Worm (Caenorhabditis elegans) whole organism, late embryonic: ENCODE results near the gene Y43B11AL.1.

Experiments
- C08G9.2 ChIP-seq: sonication (generic microtip); optimal IDR thresholded peaks from 2 replicates; lab custom pipeline; 2016; ENCODE audit warnings: mild to moderate bottlenecking, missing genetic modification characterization, moderate library complexity, missing compliant biosample characterization
- C38D4.7 ChIP-seq: fragments of 200-800 bp; sonication (Bioruptor generic); optimal IDR thresholded peaks from 2 replicates; lab custom pipeline; 2018; ENCODE audit warnings: mild to moderate bottlenecking, missing genetic modification characterization, moderate library complexity, missing compliant biosample characterization
- F13H6.1 ChIP-seq: sonication (generic microtip); optimal IDR thresholded peaks from 2 replicates; lab custom pipeline; 2016; ENCODE audit warnings: missing genetic modification characterization, missing compliant biosample characterization
- K09A11.1 ChIP-seq: sonication (generic microtip); optimal IDR thresholded peaks from 2 replicates; lab custom pipeline; 2017; ENCODE audit warnings: antibody characterized with exemption, mild to moderate bottlenecking, missing genetic modification characterization, missing compliant biosample characterization; ENCODE audit not compliant: insufficient read depth
- T23F11.4 ChIP-seq: fragments of 200-800 bp; sonication (Bioruptor generic); optimal IDR thresholded peaks from 2 replicates; lab custom pipeline; 2018; ENCODE audit warnings: mild to moderate bottlenecking, missing genetic modification characterization, missing compliant biosample characterization
- ahr-1 ChIP-seq: sonication (generic microtip); optimal IDR thresholded peaks from 2 replicates; lab custom pipeline; 2016; ENCODE audit warnings: missing genetic modification characterization, missing compliant biosample characterization
- ama-1 ChIP-seq: fragments of 150-350 bp; optimal IDR thresholded peaks from 2 replicates; lab custom pipeline; 2014
- ceh-14 ChIP-seq: sonication (generic microtip); optimal IDR thresholded peaks from 2 replicates; lab custom pipeline; 2016; ENCODE audit warnings: missing genotype, missing genetic modification characterization, missing compliant biosample characterization
- ceh-19 ChIP-seq: fragments of 200-800 bp; sonication (Bioruptor generic); optimal IDR thresholded peaks from 2 replicates; lab custom pipeline; 2018; ENCODE audit warnings: mild to moderate bottlenecking, missing genetic modification characterization, missing compliant biosample characterization
- ceh-22 ChIP-seq: sonication (generic microtip); optimal IDR thresholded peaks from 2 replicates; lab custom pipeline; 2017; ENCODE audit warnings: missing biosample characterization, missing genetic modification characterization
- ceh-30 ChIP-seq: fragments of 150-350 bp; optimal IDR thresholded peaks from 2 replicates; lab custom pipeline; 2014; ENCODE audit warnings: missing biosample characterization, missing genetic modification characterization
- ceh-31 ChIP-seq: sonication (generic microtip); optimal IDR thresholded peaks from 2 replicates; lab custom pipeline; 2016; ENCODE audit warnings: missing genetic modification characterization, missing compliant biosample characterization
- ceh-34 ChIP-seq: sonication (generic microtip); optimal IDR thresholded peaks from 2 replicates; lab custom pipeline; 2016; ENCODE audit warnings: mild to moderate bottlenecking, missing genetic modification characterization, missing compliant biosample characterization
- ceh-45 ChIP-seq: fragments of 200-800 bp; sonication (Bioruptor generic); IDR thresholded peaks from 2 replicates; pipeline ENCODE4 v1.3.6; 2022; ENCODE audit warnings: missing genetic modification reagents, missing genetic modification characterization, missing compliant biosample characterization
- ceh-48 ChIP-seq: sonication (generic microtip); optimal IDR thresholded peaks from 2 replicates; lab custom pipeline; 2016; ENCODE audit warnings: missing genetic modification characterization, inconsistent platforms, missing compliant biosample characterization
- ceh-6 ChIP-seq: fragments of 200-800 bp; sonication (Bioruptor generic); optimal IDR thresholded peaks from 2 replicates; lab custom pipeline; 2018; ENCODE audit warnings: mild to moderate bottlenecking, missing genetic modification characterization, missing compliant biosample characterization
- che-1 ChIP-seq: sonication (generic microtip); optimal IDR thresholded peaks from 2 replicates; lab custom pipeline; 2016; ENCODE audit warnings: mild to moderate bottlenecking, missing genetic modification characterization, missing compliant biosample characterization
- dve-1 ChIP-seq: sonication (generic microtip); optimal IDR thresholded peaks from 2 replicates; lab custom pipeline; 2017; ENCODE audit warnings: antibody characterized with exemption, mild to moderate bottlenecking, missing genetic modification characterization, missing compliant biosample characterization
- ets-4 ChIP-seq: sonication (generic microtip); optimal IDR thresholded peaks from 2 replicates; lab custom pipeline; 2016; ENCODE audit warnings: missing genetic modification characterization, missing compliant biosample characterization
- fax-1 ChIP-seq: sonication (generic microtip); optimal IDR thresholded peaks from 2 replicates; lab custom pipeline; 2016; ENCODE audit warnings: missing genotype, missing genetic modification characterization, missing compliant biosample characterization
- gmeb-2 ChIP-seq: sonication (generic microtip); optimal IDR thresholded peaks from 2 replicates; lab custom pipeline; 2016; ENCODE audit warnings: missing genetic modification characterization, inconsistent platforms, missing compliant biosample characterization
- hlh-13 ChIP-seq: fragments of 200-800 bp; sonication (Bioruptor generic); optimal IDR thresholded peaks from 2 replicates; lab custom pipeline; 2018; ENCODE audit warnings: mild to moderate bottlenecking, missing genetic modification characterization, missing compliant biosample characterization
- hlh-30 ChIP-seq: sonication (generic microtip); optimal IDR thresholded peaks from 2 replicates; lab custom pipeline; 2017; ENCODE audit warnings: antibody characterized with exemption, missing genetic modification characterization, missing compliant biosample characterization; ENCODE audit not compliant: insufficient read depth
- hlh-6 ChIP-seq: sonication (generic microtip); optimal IDR thresholded peaks from 2 replicates; lab custom pipeline; 2016; ENCODE audit warnings: missing genotype, missing genetic modification characterization, missing compliant biosample characterization
- hlh-8 ChIP-seq: sonication (generic microtip); optimal IDR thresholded peaks from 2 replicates; lab custom pipeline; 2016; ENCODE audit warnings: missing genotype, missing genetic modification characterization, missing compliant biosample characterization
- madf-2 ChIP-seq: sonication (generic microtip); optimal IDR thresholded peaks from 2 replicates; lab custom pipeline; 2017; ENCODE audit warnings: missing genetic modification characterization, missing compliant biosample characterization
- nhr-11 ChIP-seq: fragments of 150-350 bp; optimal IDR thresholded peaks from 2 replicates; lab custom pipeline; 2014; ENCODE audit warnings: missing biosample characterization, missing genetic modification characterization
- nhr-232 ChIP-seq: sonication (generic microtip); optimal IDR thresholded peaks from 2 replicates; lab custom pipeline; 2016; ENCODE audit warnings: missing genetic modification characterization, missing compliant biosample characterization
- npax-4 ChIP-seq: sonication (generic microtip); optimal IDR thresholded peaks from 2 replicates; lab custom pipeline; 2016; ENCODE audit warnings: missing genetic modification characterization, missing compliant biosample characterization
- odd-2 ChIP-seq: sonication (generic microtip); optimal IDR thresholded peaks from 2 replicates; lab custom pipeline; 2017; ENCODE audit warnings: antibody characterized with exemption, mild to moderate bottlenecking, missing genetic modification characterization, missing compliant biosample characterization
- pag-3 ChIP-seq: sonication (generic microtip); optimal IDR thresholded peaks from 2 replicates; lab custom pipeline; 2016; ENCODE audit warnings: missing compliant biosample characterization, missing genetic modification characterization, borderline replicate concordance
- pat-9 ChIP-seq: fragments of 200-800 bp; sonication (Bioruptor generic); optimal IDR thresholded peaks from 2 replicates; lab custom pipeline; 2018; ENCODE audit warnings: mild to moderate bottlenecking, missing genetic modification characterization, moderate library complexity, missing compliant biosample characterization
- pax-1 ChIP-seq: fragments of 150-350 bp; optimal IDR thresholded peaks from 2 replicates; lab custom pipeline; 2014; ENCODE audit warnings: missing biosample characterization, missing genetic modification characterization
- pha-4 ChIP-seq: fragments of 150-350 bp; optimal IDR thresholded peaks from 2 replicates; lab custom pipeline; 2018; ENCODE audit warnings: missing biosample characterization, missing genetic modification reagents, missing genetic modification characterization
- pqm-1 ChIP-seq: sonication (generic microtip); optimal IDR thresholded peaks from 2 replicates; lab custom pipeline; 2016; ENCODE audit warnings: missing genetic modification characterization, missing compliant biosample characterization
- sdc-2 ChIP-seq: sonication (generic microtip); optimal IDR thresholded peaks from 2 replicates; lab custom pipeline; 2016; ENCODE audit warnings: missing genotype, missing genetic modification characterization, missing compliant biosample characterization
- sox-4 ChIP-seq: sonication (generic microtip); optimal IDR thresholded peaks from 2 replicates; lab custom pipeline; 2017; ENCODE audit warnings: mild to moderate bottlenecking, missing genetic modification characterization, inconsistent platforms, missing compliant biosample characterization
- tbx-7 ChIP-seq: sonication (generic microtip); optimal IDR thresholded peaks from 2 replicates; lab custom pipeline; 2016; ENCODE audit warnings: missing genotype, missing genetic modification characterization, missing compliant biosample characterization
- unc-3 ChIP-seq, 2 experiments: fragments of 200-800 bp in 1 of 2; sonication (Bioruptor generic) in 1 of 2; sonication (generic microtip) in 1 of 2; conservative IDR thresholded peaks in 1 of 2; optimal IDR thresholded peaks in 1 of 2; 2 replicates each; pipeline versions ENCODE4 v1.3.6 to Lab custom; 2016 to 2022; ENCODE audit warnings: missing compliant biosample characterization in 2 of 2, missing genetic modification characterization in 2 of 2, missing genetic modification reagents in 1 of 2
- unc-42 ChIP-seq: sonication (generic microtip); optimal IDR thresholded peaks from 2 replicates; lab custom pipeline; 2016; ENCODE audit warnings: missing genotype, missing genetic modification characterization, missing compliant biosample characterization
- zip-5 ChIP-seq: sonication (generic microtip); optimal IDR thresholded peaks from 2 replicates; lab custom pipeline; 2016; ENCODE audit warnings: missing genetic modification characterization, missing compliant biosample characterization

The Y43B11AL.1 gene

ce11 chrIV:7051515-7051914, 13.6 kb upstream of the Y43B11AL.1 start:
- TF ChIP-seq K09A11.1 (tag; lab: Kevin White, UChicago), result no peak
- no peak for TF ChIP-seq fax-1 (tag; lab: Kevin White, UChicago)
- no peak for TF ChIP-seq hlh-6 (tag; lab: Kevin White, UChicago)
- TF ChIP-seq ceh-34 (tag; lab: Kevin White, UChicago), result no peak
- TF ChIP-seq tbx-7 (tag; lab: Kevin White, UChicago), result no peak
- no peak for TF ChIP-seq ceh-14 (tag; lab: Kevin White, UChicago)
- TF ChIP-seq nhr-232 (tag; lab: Kevin White, UChicago), result no peak
- no peak for TF ChIP-seq ahr-1 (tag; lab: Kevin White, UChicago)
- no peak for TF ChIP-seq che-1
- no peak for TF ChIP-seq hlh-30 (tag; lab: Kevin White, UChicago)
- no peak for TF ChIP-seq C08G9.2
- no peak for TF ChIP-seq ceh-19 (GFP tag; lab: Kevin White, UChicago)
- no peak for TF ChIP-seq T23F11.4
- TF ChIP-seq madf-2 (tag; lab: Kevin White, UChicago), result no peak
- TF ChIP-seq ceh-30 (tag; lab: Kevin White, UChicago), result no peak
- TF ChIP-seq sdc-2, result no peak
- TF ChIP-seq zip-5 (tag; lab: Kevin White, UChicago), result no peak
- TF ChIP-seq, all 69 proteins: peak for 0

- no peak for TF ChIP-seq pag-3 (tag; lab: Kevin White, UChicago)
- TF ChIP-seq pqm-1, result no peak
- no peak for TF ChIP-seq madf-2 (tag; lab: Kevin White, UChicago)
- no peak for TF ChIP-seq C38D4.7
- no peak for TF ChIP-seq pha-4
- TF ChIP-seq ceh-6 (GFP tag; lab: Kevin White, UChicago), result no peak
- TF ChIP-seq ceh-45 (GFP tag; lab: Robert Waterston, UW), result no peak
- no peak for TF ChIP-seq ceh-34 (tag; lab: Kevin White, UChicago)
- TF ChIP-seq C08G9.2, result no peak
- TF ChIP-seq hlh-13 (GFP tag; lab: Kevin White, UChicago), result no peak
- TF ChIP-seq ceh-30 (tag; lab: Kevin White, UChicago), result no peak
- TF ChIP-seq nhr-11, result no peak
- TF ChIP-seq ceh-48, result no peak
- no peak for TF ChIP-seq unc-42 (tag; lab: Kevin White, UChicago)
- TF ChIP-seq dve-1 (tag; lab: Kevin White, UChicago), result no peak
- TF ChIP-seq pat-9 (tag; lab: Kevin White, UChicago), result no peak
- no peak for TF ChIP-seq ets-4
- TF ChIP-seq unc-3 (GFP tag; conservative IDR thresholded peaks at IDR 0.05; lab: Robert Waterston, UW), result no peak
- TF ChIP-seq unc-3 (tag; optimal IDR thresholded peaks at IDR 0.05; lab: Kevin White, UChicago), result no peak
- no peak for TF ChIP-seq odd-2 (tag; lab: Kevin White, UChicago)
- no peak for TF ChIP-seq nhr-232 (tag; lab: Kevin White, UChicago)
These were observed 13.0 kb upstream of the Y43B11AL.1 start for ce11 chrIV:7052135-7052534.

ce11 chrIV:7057677-7058076, 7.4 kb upstream of the Y43B11AL.1 start, which contains the start of gene srx-50:
Gene srx-50, plus strand, starts transcription at chrIV:7057977.
- TF ChIP-seq ama-1, result no peak
- TF ChIP-seq hlh-6 (tag; lab: Kevin White, UChicago), result no peak
- TF ChIP-seq gmeb-2, result no peak
- no peak for TF ChIP-seq madf-2 (tag; lab: Kevin White, UChicago)
- no peak for TF ChIP-seq nhr-232 (tag; lab: Kevin White, UChicago)
- TF ChIP-seq hlh-8, result no peak
- no peak for TF ChIP-seq ceh-31 (tag; lab: Kevin White, UChicago)
- no peak for TF ChIP-seq pqm-1
- no peak for TF ChIP-seq sox-4
- TF ChIP-seq sdc-2, result no peak
- no peak for TF ChIP-seq F13H6.1 (tag; lab: Kevin White, UChicago)
- TF ChIP-seq ceh-22 (tag; lab: Kevin White, UChicago), result no peak
- no peak for TF ChIP-seq npax-4 (tag; lab: Kevin White, UChicago)
- no peak for TF ChIP-seq ets-4
- TF ChIP-seq pax-1, result no peak
